Worm (Caenorhabditis elegans) whole organism, midembryonic: ENCODE results near the gene cut-4.

Source experiments
- T22C8.4 ChIP-seq: fragments of 200-800 bp; sonication (Bioruptor generic); IDR thresholded peaks from 2 replicates; pipeline ENCODE4 v1.3.6; 2022; ENCODE audit warnings: missing genetic modification characterization, missing compliant biosample characterization
- cog-1 ChIP-seq: sonication (generic microtip); optimal IDR thresholded peaks from 2 replicates; lab custom pipeline; 2016; ENCODE audit warnings: missing genetic modification characterization, missing compliant biosample characterization
- flt-1 ChIP-seq: fragments of 200-800 bp; sonication (Bioruptor generic); IDR thresholded peaks from 2 replicates; pipeline ENCODE4 v1.3.6; 2022; ENCODE audit warnings: missing genetic modification characterization, missing compliant biosample characterization
- klf-2 ChIP-seq: fragments of 200-800 bp; sonication (Bioruptor generic); conservative IDR thresholded peaks from 2 replicates; pipeline ENCODE4 v1.3.6; 2022; ENCODE audit warnings: missing genetic modification reagents, missing genetic modification characterization, missing compliant biosample characterization
- med-1 ChIP-seq: sonication (generic microtip); optimal IDR thresholded peaks from 2 replicates; lab custom pipeline; 2017; ENCODE audit warnings: missing genetic modification characterization, mild to moderate bottlenecking, missing compliant biosample characterization, antibody characterized with exemption, missing genetic modification reagents; ENCODE audit not compliant: insufficient read depth
- ref-1 ChIP-seq: fragments of 200-800 bp; sonication (Bioruptor generic); conservative IDR thresholded peaks from 2 replicates; pipeline ENCODE4 v1.3.6; 2022; ENCODE audit warnings: missing genetic modification reagents, missing genetic modification characterization, missing compliant biosample characterization
- ztf-23 ChIP-seq: fragments of 200-800 bp; sonication (Bioruptor generic); IDR thresholded peaks from 2 replicates; pipeline ENCODE4 v1.3.6; 2022; ENCODE audit warnings: missing genetic modification reagents, missing genetic modification characterization, missing compliant biosample characterization
- ztf-29 ChIP-seq: fragments of 200-800 bp; sonication (Bioruptor generic); IDR thresholded peaks from 2 replicates; pipeline ENCODE4 v1.3.6; 2022; ENCODE audit warnings: missing genetic modification reagents, missing genetic modification characterization, missing compliant biosample characterization

DNA sequence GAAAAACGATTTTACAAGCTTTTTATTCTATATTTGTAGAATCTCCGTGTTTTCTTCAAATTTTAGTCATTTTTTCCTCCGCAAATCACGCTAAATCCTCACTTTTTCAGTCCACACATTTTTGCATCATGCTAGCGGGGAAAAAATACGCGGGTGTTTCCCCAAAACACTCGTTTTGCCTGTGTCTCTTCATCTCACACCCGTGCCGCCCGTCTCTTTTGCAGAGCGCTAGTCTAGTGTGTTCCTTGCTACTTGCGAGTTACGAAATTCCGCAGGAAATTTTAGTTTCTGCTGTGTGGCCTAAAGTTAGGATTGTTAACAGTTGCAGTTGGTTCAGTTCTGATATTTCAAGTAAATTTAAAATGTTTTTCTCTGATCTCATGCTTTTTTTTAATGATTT lies 9.8 kb downstream of the cut-4 start:
- TF ChIP-seq klf-2 (GFP tag; lab: Robert Waterston, UW) (no peak), med-1 (GFP tag; lab: Kevin White, UChicago) (no peak), ztf-23 (GFP tag; lab: Robert Waterston, UW) (no peak), T22C8.4 (GFP tag; lab: Robert Waterston, UW) (no peak), flt-1 (no peak), ref-1 (GFP tag; lab: Robert Waterston, UW) (no peak), cog-1 (tag; lab: Kevin White, UChicago) (no peak), ztf-29 (GFP tag; lab: Robert Waterston, UW) (no peak)
